Worm (Caenorhabditis elegans): ENCODE measurements around the gene F55B11.5.

The F55B11.5 gene

DNA sequence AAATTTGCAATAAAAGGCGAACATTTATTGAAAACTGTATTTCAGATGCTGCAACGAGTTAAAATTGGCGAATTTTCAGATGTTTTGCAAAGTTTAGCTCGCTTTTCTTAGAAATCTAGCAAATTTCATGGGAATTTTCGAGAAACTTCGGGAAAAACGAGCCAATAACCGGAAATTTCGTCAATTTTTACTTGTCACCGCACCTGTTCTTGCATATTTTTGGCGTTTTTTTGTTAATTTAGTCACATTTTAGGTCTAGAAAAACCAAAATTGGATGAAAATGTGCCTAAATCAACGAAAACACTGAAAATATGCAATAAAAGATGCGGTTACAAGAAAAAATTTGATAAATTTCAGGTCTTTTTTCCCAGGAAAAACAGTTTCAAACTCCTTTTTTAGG is 39.3 kb downstream of the F55B11.5 start:
- TF ChIP-seq nhr-76 (tag; optimal IDR thresholded peaks at IDR 0.05) (no peak), xbp-1 (tag; optimal IDR thresholded peaks at IDR 0.05) (no peak)

DNA sequence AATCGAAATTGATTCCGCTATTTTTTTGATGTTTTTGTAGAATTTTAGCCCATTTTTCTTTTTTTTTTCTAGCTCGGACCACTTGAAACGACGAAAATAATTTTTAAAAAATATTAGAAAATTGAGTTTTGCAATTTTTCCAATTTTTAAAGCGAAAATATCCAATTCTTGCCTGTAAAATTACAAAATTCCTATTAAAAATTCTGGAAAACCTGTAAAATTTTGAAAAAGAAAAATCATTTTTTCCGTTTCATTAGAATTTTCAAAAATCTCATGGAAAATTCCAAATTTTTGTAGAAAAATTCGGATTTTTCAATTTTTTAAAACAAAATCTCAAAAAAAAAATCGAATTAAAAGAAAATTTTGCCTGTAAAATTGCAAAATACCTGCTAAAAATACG is 41.5 kb downstream of the F55B11.5 start:
- TF ChIP-seq lin-14 (GFP tag; optimal IDR thresholded peaks at IDR 0.05) = no peak
- no peak for TF ChIP-seq egl-27 (tag; optimal IDR thresholded peaks at IDR 0.05)
- no peak for TF ChIP-seq sptf-1 (tag; optimal IDR thresholded peaks at IDR 0.05)
- TF ChIP-seq nhr-237 (tag; optimal IDR thresholded peaks at IDR 0.05) = no peak
- TF ChIP-seq fkh-8 (tag; optimal IDR thresholded peaks at IDR 0.05) = no peak
- no peak for TF ChIP-seq mab-9 (GFP tag; IDR thresholded peaks at IDR 0.05)
- TF ChIP-seq C04F5.9 (tag; optimal IDR thresholded peaks at IDR 0.05) = no peak
- TF ChIP-seq fkh-4 (tag; optimal IDR thresholded peaks at IDR 0.05; ENCODE audit: borderline replicate concordance) = no peak
- TF ChIP-seq ceh-90 (tag; optimal IDR thresholded peaks at IDR 0.05) = no peak
- TF ChIP-seq nhr-71 (tag; optimal IDR thresholded peaks at IDR 0.05) = no peak

Measured in whole organism, L1 larva.